Fruit fly (Drosophila melanogaster) whole organism, embryonic: ENCODE measurements around the gene Taf6.

Source experiments
- Adf1 ChIP-seq: fragments of 200-800 bp; sonication (Bioruptor generic); IDR thresholded peaks from 2 replicates; pipeline ENCODE4 v1.3.6; 2022; ENCODE audit warnings: missing biosample characterization, missing genetic modification characterization
- Awh ChIP-seq: fragments of 200-800 bp; sonication (Bioruptor generic); IDR thresholded peaks from 2 replicates; pipeline ENCODE4, ENCODE4 v1.3.6; 2022; ENCODE audit warnings: missing biosample characterization, missing genetic modification characterization
- BEAF-32 ChIP-seq: fragments of 200-800 bp; sonication (Bioruptor generic); optimal IDR thresholded peaks from 3 replicates; lab custom pipeline; 2017; ENCODE audit warnings: missing biosample characterization, missing genetic modification characterization, mild to moderate bottlenecking, moderate library complexity, missing genetic modification reagents
- CG11560 ChIP-seq: fragments of 200-800 bp; sonication (Bioruptor generic); IDR thresholded peaks from 3 replicates; pipeline ENCODE4 v1.3.6; 2022; ENCODE audit warnings: missing biosample characterization, missing genetic modification characterization
- CG12769 ChIP-seq: fragments of 200-800 bp; sonication (Bioruptor generic); optimal IDR thresholded peaks from 2 replicates; lab custom pipeline; 2019; ENCODE audit warnings: missing biosample characterization, mild to moderate bottlenecking, missing genetic modification characterization, moderate library complexity
- CG13894 ChIP-seq: fragments of 200-800 bp; sonication (Bioruptor generic); optimal IDR thresholded peaks from 3 replicates; lab custom pipeline; 2018; ENCODE audit warnings: missing biosample characterization, mild to moderate bottlenecking, missing genetic modification characterization, moderate library complexity
- CG15479 ChIP-seq: fragments of 200-800 bp; sonication (Bioruptor generic); optimal IDR thresholded peaks from 3 replicates; lab custom pipeline; 2019; ENCODE audit warnings: missing biosample characterization, mild to moderate bottlenecking, missing genetic modification characterization, moderate library complexity
- CG16813 ChIP-seq: fragments of 200-800 bp; sonication (Bioruptor generic); IDR thresholded peaks from 3 replicates; pipeline ENCODE4 v1.3.6; 2022; ENCODE audit warnings: missing biosample characterization, missing genetic modification characterization; ENCODE audit not compliant: partially characterized antibody
- CG17186 ChIP-seq: fragments of 200-800 bp; sonication (Bioruptor generic); optimal IDR thresholded peaks from 3 replicates; lab custom pipeline; 2017; ENCODE audit warnings: missing biosample characterization, missing genetic modification reagents, missing genetic modification characterization
- CG2199 ChIP-seq: fragments of 200-800 bp; sonication (Bioruptor generic); IDR thresholded peaks from 3 replicates; pipeline ENCODE4 v1.3.6; 2022; ENCODE audit warnings: missing biosample characterization, missing genetic modification characterization
- CG2712 ChIP-seq: fragments of 200-800 bp; optimal IDR thresholded peaks from 3 replicates; lab custom pipeline; 2019; ENCODE audit warnings: missing biosample characterization, mild to moderate bottlenecking, missing genetic modification characterization, moderate library complexity
- CG34224 ChIP-seq: fragments of 200-800 bp; sonication (Bioruptor generic); IDR thresholded peaks from 3 replicates; pipeline ENCODE4 v1.3.6; 2022; ENCODE audit warnings: missing biosample characterization, missing genetic modification characterization; ENCODE audit not compliant: partially characterized antibody
- CG42726 ChIP-seq: fragments of 200-800 bp; sonication (Bioruptor generic); IDR thresholded peaks from 2 replicates; pipeline ENCODE4 v1.3.6; 2022; ENCODE audit warnings: missing biosample characterization, missing genetic modification characterization; ENCODE audit not compliant: partially characterized antibody
- CG5245 ChIP-seq: fragments of 200-800 bp; sonication (Bioruptor generic); optimal IDR thresholded peaks from 3 replicates; lab custom pipeline; 2016; ENCODE audit warnings: missing biosample characterization, missing genetic modification characterization
- CG6175 ChIP-seq: fragments of 200-800 bp; sonication (Bioruptor generic); IDR thresholded peaks from 3 replicates; pipeline ENCODE4 v1.3.6; 2022; ENCODE audit warnings: missing biosample characterization, missing genetic modification characterization
- CG6272 ChIP-seq: fragments of 200-800 bp; sonication (Bioruptor generic); IDR thresholded peaks from 2 replicates; pipeline ENCODE4 v1.3.6; 2022; ENCODE audit warnings: missing biosample characterization, missing genetic modification characterization
- CG6654 ChIP-seq: fragments of 200-800 bp; sonication (Bioruptor generic); optimal IDR thresholded peaks from 2 replicates; lab custom pipeline; 2017; ENCODE audit warnings: missing biosample characterization, mild to moderate bottlenecking, missing genetic modification characterization
- CG6791 ChIP-seq: fragments of 200-800 bp; sonication (Bioruptor generic); IDR thresholded peaks from 3 replicates; pipeline ENCODE4 v1.3.6; 2022; ENCODE audit warnings: missing biosample characterization, missing genetic modification characterization; ENCODE audit not compliant: partially characterized antibody
- D ChIP-seq, 2 experiments: fragments of 200-800 bp in 1 of 2; fragments of >200 bp in 1 of 2; sonication (Bioruptor generic) in 1 of 2; optimal IDR thresholded peaks; 2 replicates in 1 of 2; 3 replicates in 1 of 2; lab custom pipeline; 2017; ENCODE audit warnings: mild to moderate bottlenecking in 1 of 2, missing biosample characterization in 1 of 2, missing genetic modification characterization in 1 of 2, missing genetic modification reagents in 1 of 2
- E2f1 ChIP-seq: fragments of 200-800 bp; sonication (Bioruptor generic); IDR thresholded peaks from 2 replicates; pipeline ENCODE4 v1.3.6; 2022; ENCODE audit warnings: missing biosample characterization, missing genetic modification characterization
- H15 ChIP-seq: fragments of 200-800 bp; sonication (Bioruptor generic); IDR thresholded peaks from 3 replicates; pipeline ENCODE4 v1.3.6; 2022; ENCODE audit warnings: missing biosample characterization, missing genetic modification characterization
- HLHmδ ChIP-seq: fragments of 200-800 bp; sonication (Bioruptor generic); optimal IDR thresholded peaks from 2 replicates; lab custom pipeline; 2018; ENCODE audit warnings: missing biosample characterization, mild to moderate bottlenecking, missing genetic modification characterization, moderate library complexity
- Hr3 ChIP-seq: fragments of 200-800 bp; sonication (Bioruptor generic); optimal IDR thresholded peaks from 3 replicates; lab custom pipeline; 2016; ENCODE audit warnings: missing biosample characterization, missing genetic modification characterization
- Jarid2 ChIP-seq: fragments of 200-800 bp; sonication (Bioruptor generic); optimal IDR thresholded peaks from 3 replicates; lab custom pipeline; 2017; ENCODE audit warnings: mild to moderate bottlenecking, missing biosample characterization, missing genetic modification reagents, missing genetic modification characterization
- Med ChIP-seq: fragments of 200-800 bp; sonication (Bioruptor generic); peaks from one replicate; lab custom pipeline; 2016; ENCODE audit warnings: missing biosample characterization, missing genetic modification characterization, mild to moderate bottlenecking, inconsistent platforms, moderate library complexity
- Pdp1 ChIP-seq, 2 experiments: fragments of 200-800 bp; sonication (Bioruptor generic); optimal IDR thresholded peaks; 3 replicates each; lab custom pipeline; 2016; ENCODE audit warnings: missing biosample characterization in 2 of 2, missing genetic modification characterization in 2 of 2, mild to moderate bottlenecking in 1 of 2, moderate library complexity in 1 of 2
- Ravus ChIP-seq: fragments of 200-800 bp; sonication (Bioruptor generic); IDR thresholded peaks from 2 replicates; pipeline ENCODE4 v1.3.6; 2022; ENCODE audit warnings: missing biosample characterization, missing genetic modification characterization
- Scr ChIP-seq: fragments of 200-800 bp; sonication (Bioruptor generic); IDR thresholded peaks from 2 replicates; pipeline ENCODE4 v1.3.6; 2022; ENCODE audit warnings: missing biosample characterization, missing genetic modification characterization; ENCODE audit not compliant: partially characterized antibody
- ab ChIP-seq: fragments of 200-800 bp; sonication (Bioruptor generic); optimal IDR thresholded peaks from 2 replicates; lab custom pipeline; 2016; ENCODE audit warnings: missing biosample characterization, missing genetic modification characterization
- aop ChIP-seq: fragments of 200-800 bp; sonication (Bioruptor generic); IDR thresholded peaks from 2 replicates; pipeline ENCODE4 v1.3.6; 2022; ENCODE audit warnings: missing biosample characterization, missing genetic modification characterization
- cg ChIP-seq: fragments of 200-800 bp; sonication (Bioruptor generic); optimal IDR thresholded peaks from 3 replicates; lab custom pipeline; 2019; ENCODE audit warnings: missing biosample characterization, mild to moderate bottlenecking, missing genetic modification characterization, moderate library complexity
- chinmo ChIP-seq: fragments of 200-800 bp; sonication (Bioruptor generic); IDR thresholded peaks from 4 replicates; pipeline ENCODE4 v1.3.6; 2022; ENCODE audit warnings: missing biosample characterization, missing genetic modification characterization; ENCODE audit not compliant: partially characterized antibody
- ci ChIP-seq: fragments of 200-800 bp; sonication (Bioruptor generic); IDR thresholded peaks from 3 replicates; pipeline ENCODE4 v1.3.6; 2022; ENCODE audit warnings: missing biosample characterization, missing genetic modification characterization
- crol ChIP-seq: fragments of 200-800 bp; sonication (Bioruptor generic); IDR thresholded peaks from 2 replicates; pipeline ENCODE4 v1.3.6; 2022; ENCODE audit warnings: missing biosample characterization, missing genetic modification characterization
- dm ChIP-seq: fragments of 200-800 bp; sonication (Bioruptor generic); optimal IDR thresholded peaks from 3 replicates; lab custom pipeline; 2016; ENCODE audit warnings: missing biosample characterization, missing genetic modification characterization
- gce ChIP-seq: fragments of 200-800 bp; sonication (Bioruptor generic); IDR thresholded peaks from 3 replicates; pipeline ENCODE4 v1.3.6; 2022; ENCODE audit warnings: missing biosample characterization, missing genetic modification characterization
- gsb ChIP-seq: fragments of 200-800 bp; sonication (Bioruptor generic); IDR thresholded peaks from 2 replicates; pipeline ENCODE4 v1.3.6; 2022; ENCODE audit warnings: missing biosample characterization, missing genetic modification characterization
- h ChIP-seq: fragments of >200 bp; optimal IDR thresholded peaks from 2 replicates; lab custom pipeline; 2017
- nom ChIP-seq: fragments of 200-800 bp; sonication (Bioruptor generic); optimal IDR thresholded peaks from 2 replicates; lab custom pipeline; 2017; ENCODE audit warnings: missing biosample characterization, missing genetic modification characterization, mild to moderate bottlenecking, moderate library complexity, missing genetic modification reagents
- oc ChIP-seq: fragments of 200-800 bp; sonication (Bioruptor generic); optimal IDR thresholded peaks from 2 replicates; lab custom pipeline; 2018; ENCODE audit warnings: missing biosample characterization, mild to moderate bottlenecking, missing genetic modification characterization, moderate library complexity
- onecut ChIP-seq: fragments of 200-800 bp; sonication (Bioruptor generic); IDR thresholded peaks from 2 replicates; pipeline ENCODE4 v1.3.6; 2022; ENCODE audit warnings: missing biosample characterization, missing genetic modification characterization
- pros ChIP-seq: fragments of 200-800 bp; sonication (Bioruptor generic); optimal IDR thresholded peaks from 3 replicates; lab custom pipeline; 2019; ENCODE audit warnings: missing biosample characterization, mild to moderate bottlenecking, missing genetic modification characterization, moderate library complexity
- schlank ChIP-seq: fragments of 200-800 bp; sonication (Bioruptor generic); optimal IDR thresholded peaks from 2 replicates; lab custom pipeline; 2018; ENCODE audit warnings: missing biosample characterization, mild to moderate bottlenecking, missing genetic modification characterization
- sd ChIP-seq: fragments of 200-800 bp; sonication (Bioruptor generic); optimal IDR thresholded peaks from 3 replicates; lab custom pipeline; 2018; ENCODE audit warnings: missing biosample characterization, mild to moderate bottlenecking, missing genetic modification characterization, moderate library complexity
- sens ChIP-seq: fragments of 200-800 bp; sonication (Bioruptor generic); peaks from one replicate; lab custom pipeline; 2016; ENCODE audit warnings: missing biosample characterization, missing genetic modification characterization
- sna ChIP-seq: fragments of 200-800 bp; sonication (Bioruptor generic); IDR thresholded peaks from 2 replicates; pipeline ENCODE4 v1.3.6; 2022; ENCODE audit warnings: missing biosample characterization, missing genetic modification characterization; ENCODE audit not compliant: partially characterized antibody
- tll ChIP-seq, 2 experiments: fragments of 200-800 bp in 1 of 2; fragments of >200 bp in 1 of 2; sonication (Bioruptor generic) in 1 of 2; optimal IDR thresholded peaks; 2 replicates each; lab custom pipeline; 2017 to 2019; ENCODE audit warnings: missing biosample characterization in 2 of 2, missing genetic modification characterization in 2 of 2, mild to moderate bottlenecking in 1 of 2, moderate library complexity in 1 of 2
- zf30C ChIP-seq: fragments of 200-800 bp; sonication (Bioruptor generic); optimal IDR thresholded peaks from 3 replicates; lab custom pipeline; 2018; ENCODE audit warnings: missing biosample characterization, mild to moderate bottlenecking, missing genetic modification characterization

Gene Taf6

dm6 chr3L:19562146-19562700 lies 36.7 kb upstream of the Taf6 start:
- TF ChIP-seq Adf1 (GFP tag; lab: Robert Waterston, UW) (peak; percentile 94), onecut (peak; percentile 16; the same call in 1 of the 2 replicates), Med (GFP tag; lab: Kevin White, UChicago) (peak; percentile 84), sens (GFP tag; lab: Kevin White, UChicago) (peak; percentile 11), CG6175 (GFP tag; lab: Robert Waterston, UW) (peak; percentile 90), D (optimal IDR thresholded peaks at IDR 0.05; lab: Kevin White, UChicago) (peak; percentile 93), D (GFP tag; optimal IDR thresholded peaks at IDR 0.05; lab: Kevin White, UChicago) (no peak), CG6272 (GFP tag; lab: Robert Waterston, UW) (no peak), CG5245 (GFP tag; lab: Kevin White, UChicago) (no peak), Ravus (GFP tag; lab: Robert Waterston, UW) (no peak), CG2199 (GFP tag; lab: Robert Waterston, UW) (peak; percentile 44; the same call in 1 of the 3 replicates), zf30C (peak; percentile 17), schlank (tag; lab: Kevin White, UChicago) (no peak), CG2712 (tag; lab: Kevin White, UChicago) (peak; percentile 11), CG15479 (GFP tag; lab: Kevin White, UChicago) (peak; percentile 44), E2f1 (GFP tag; lab: Robert Waterston, UW) (peak; percentile 33; the same call in 1 of the 2 replicates), CG6654 (GFP tag; lab: Kevin White, UChicago) (no peak), Hr3 (GFP tag; lab: Kevin White, UChicago) (no peak), oc (tag; lab: Kevin White, UChicago) (peak; percentile 40), CG17186 (GFP tag; lab: Kevin White, UChicago) (no peak), ci (GFP tag; lab: Robert Waterston, UW) (0 out of 3 replicates have a peak, but pooled peaks have one; percentile 34), cg (GFP tag; lab: Kevin White, UChicago) (peak; percentile 85), HLHmδ (peak; percentile 37), crol (GFP tag; lab: Robert Waterston, UW) (0 out of 2 replicates have a peak, but pooled peaks have one; percentile 30), CG16813 (0 out of 3 replicates have a peak, but pooled peaks have one; percentile 2), CG34224 (GFP tag; lab: Robert Waterston, UW) (peak; percentile 18; the same call in 1 of the 3 replicates), H15 (GFP tag; lab: Robert Waterston, UW) (no peak), tll (GFP tag; optimal IDR thresholded peaks at IDR 0.05; lab: Kevin White, UChicago) (peak in 1 of 2 experiments; percentile 38), gsb (GFP tag; lab: Robert Waterston, UW) (no peak), h (lab: Kevin White, UChicago) (no peak), sna (GFP tag; lab: Robert Waterston, UW) (peak; percentile 25; the same call in 1 of the 2 replicates), CG6791 (GFP tag; lab: Robert Waterston, UW) (peak; percentile 45; the same call in 1 of the 3 replicates), Awh (GFP tag; lab: Robert Waterston, UW) (no peak), sd (tag; lab: Kevin White, UChicago) (peak; percentile 34), CG12769 (peak; percentile 93), gce (GFP tag; lab: Robert Waterston, UW) (no peak), CG13894 (tag; lab: Kevin White, UChicago) (peak; percentile 47), chinmo (0 out of 4 replicates have a peak, but pooled peaks have one; percentile 64), nom (GFP tag; lab: Kevin White, UChicago) (peak; percentile 19), BEAF-32 (GFP tag; lab: Kevin White, UChicago) (no peak), Pdp1 (GFP tag; optimal IDR thresholded peaks at IDR 0.05; lab: Kevin White, UChicago) (peak in 1 of 2 experiments; percentile 55), dm (GFP tag; lab: Kevin White, UChicago) (no peak), ab (no peak), CG11560 (tag; lab: Robert Waterston, UW) (no peak), pros (GFP tag; lab: Kevin White, UChicago) (peak; percentile 85), CG42726 (GFP tag; lab: Robert Waterston, UW) (peak; percentile 42; the same call in 1 of the 2 replicates), Jarid2 (peak; percentile 31), aop (GFP tag; lab: Robert Waterston, UW) (no peak), Scr (GFP tag; lab: Robert Waterston, UW) (0 out of 2 replicates have a peak, but pooled peaks have one; percentile 25)
